Fruit fly (Drosophila melanogaster) whole organism, embryonic: Measurements from ENCODE around the gene Setx.

Source experiments
- B-H2 ChIP-seq: fragments of 200-800 bp; sonication (Bioruptor generic); optimal IDR thresholded peaks from 2 replicates; lab custom pipeline; 2018; ENCODE audit warnings: missing biosample characterization, mild to moderate bottlenecking, missing genetic modification characterization
- Bdp1 ChIP-seq: fragments of 200-800 bp; sonication (Bioruptor generic); optimal IDR thresholded peaks from 3 replicates; lab custom pipeline; 2016; ENCODE audit warnings: missing biosample characterization, missing genetic modification characterization
- Bgb ChIP-seq: fragments of 200-800 bp; sonication (Bioruptor generic); IDR thresholded peaks from 2 replicates; pipeline ENCODE4 v1.3.6; 2022; ENCODE audit warnings: missing biosample characterization, missing genetic modification characterization; ENCODE audit not compliant: partially characterized antibody
- CG13424 ChIP-seq: fragments of 200-800 bp; sonication (Bioruptor generic); optimal IDR thresholded peaks from 2 replicates; lab custom pipeline; 2019; ENCODE audit warnings: missing biosample characterization, mild to moderate bottlenecking, missing genetic modification characterization, moderate library complexity
- CG1602 ChIP-seq: fragments of 200-800 bp; sonication (Bioruptor generic); optimal IDR thresholded peaks from 3 replicates; lab custom pipeline; 2016; ENCODE audit warnings: missing biosample characterization, missing genetic modification characterization
- CG17186 ChIP-seq: fragments of 200-800 bp; sonication (Bioruptor generic); optimal IDR thresholded peaks from 3 replicates; lab custom pipeline; 2017; ENCODE audit warnings: missing biosample characterization, missing genetic modification reagents, missing genetic modification characterization
- CG17568 ChIP-seq: fragments of 200-800 bp; sonication (Bioruptor generic); optimal IDR thresholded peaks from 2 replicates; lab custom pipeline; 2018; ENCODE audit warnings: missing biosample characterization, mild to moderate bottlenecking, missing genetic modification characterization, moderate library complexity
- CG18011 ChIP-seq: fragments of 200-800 bp; sonication (Bioruptor generic); optimal IDR thresholded peaks from 2 replicates; lab custom pipeline; 2017; ENCODE audit warnings: missing biosample characterization, missing genetic modification characterization, mild to moderate bottlenecking, moderate library complexity, missing genotype
- CG2875 ChIP-seq: fragments of 200-800 bp; sonication (Bioruptor generic); optimal IDR thresholded peaks from 2 replicates; lab custom pipeline; 2017; ENCODE audit warnings: missing biosample characterization, mild to moderate bottlenecking, missing genetic modification characterization, missing genetic modification reagents
- CG2889 ChIP-seq: fragments of 200-800 bp; sonication (Bioruptor generic); IDR thresholded peaks from 3 replicates; pipeline ENCODE4 v1.3.6; 2022; ENCODE audit warnings: missing biosample characterization, missing genetic modification characterization
- CG31224 ChIP-seq: fragments of 200-800 bp; sonication (Bioruptor generic); IDR thresholded peaks from 2 replicates; pipeline ENCODE4 v1.3.6; 2022; ENCODE audit warnings: missing biosample characterization, missing genetic modification characterization
- CG3163 ChIP-seq: fragments of 200-800 bp; sonication (Bioruptor generic); optimal IDR thresholded peaks from 3 replicates; lab custom pipeline; 2016; ENCODE audit warnings: missing biosample characterization, missing genetic modification characterization
- CG34376 ChIP-seq: fragments of 200-800 bp; sonication (Bioruptor generic); optimal IDR thresholded peaks from 2 replicates; lab custom pipeline; 2018; ENCODE audit warnings: missing biosample characterization, mild to moderate bottlenecking, missing genetic modification characterization
- CG3838 ChIP-seq: fragments of 200-800 bp; sonication (Bioruptor generic); optimal IDR thresholded peaks from 3 replicates; lab custom pipeline; 2016; ENCODE audit warnings: missing biosample characterization, missing genetic modification characterization
- CG7556 ChIP-seq: fragments of 200-800 bp; sonication (Bioruptor generic); optimal IDR thresholded peaks from 2 replicates; lab custom pipeline; 2017; ENCODE audit warnings: missing biosample characterization, mild to moderate bottlenecking, missing genetic modification characterization
- CG8388 ChIP-seq: fragments of 200-800 bp; sonication (Bioruptor generic); optimal IDR thresholded peaks from 2 replicates; lab custom pipeline; 2019; ENCODE audit warnings: missing biosample characterization, mild to moderate bottlenecking, missing genetic modification characterization, moderate library complexity
- CkIIα-i1 ChIP-seq: fragments of 200-800 bp; sonication (Bioruptor generic); IDR thresholded peaks from 2 replicates; pipeline ENCODE4 v1.3.6; 2022; ENCODE audit warnings: missing biosample characterization, missing genetic modification characterization
- Dad ChIP-seq: fragments of 200-800 bp; sonication (Bioruptor generic); optimal IDR thresholded peaks from 3 replicates; lab custom pipeline; 2016; ENCODE audit warnings: missing biosample characterization, missing genetic modification characterization
- Dp ChIP-seq: fragments of 200-800 bp; sonication (Bioruptor generic); optimal IDR thresholded peaks from 2 replicates; lab custom pipeline; 2018; ENCODE audit warnings: missing biosample characterization, mild to moderate bottlenecking, missing genetic modification characterization, moderate library complexity
- Elba2 ChIP-seq: fragments of 200-800 bp; sonication (Bioruptor generic); optimal IDR thresholded peaks from 3 replicates; lab custom pipeline; 2016; ENCODE audit warnings: missing biosample characterization, missing genetic modification characterization
- HmgD ChIP-seq: fragments of 200-800 bp; sonication (Bioruptor generic); optimal IDR thresholded peaks from 3 replicates; lab custom pipeline; 2016; ENCODE audit warnings: missing biosample characterization, missing genetic modification characterization
- Lpt ChIP-seq: fragments of >200 bp; optimal IDR thresholded peaks from 2 replicates; lab custom pipeline; 2018; ENCODE audit warnings: missing biosample characterization, missing genetic modification characterization
- Mad ChIP-seq: fragments of 200-800 bp; sonication (Bioruptor generic); optimal IDR thresholded peaks from 2 replicates; lab custom pipeline; 2016; ENCODE audit warnings: missing biosample characterization, missing genetic modification characterization
- Neu2 ChIP-seq: fragments of 200-800 bp; sonication (Bioruptor generic); optimal IDR thresholded peaks from 3 replicates; lab custom pipeline; 2016; ENCODE audit warnings: missing biosample characterization, missing genetic modification characterization, borderline replicate concordance
- Opbp ChIP-seq: fragments of 200-800 bp; sonication (Bioruptor generic); IDR thresholded peaks from 3 replicates; pipeline ENCODE4 v1.3.6; 2022; ENCODE audit warnings: missing biosample characterization, missing genetic modification characterization; ENCODE audit not compliant: partially characterized antibody
- Poxn ChIP-seq: fragments of 200-800 bp; sonication (Bioruptor generic); IDR thresholded peaks from 2 replicates; pipeline ENCODE4 v1.3.6; 2022; ENCODE audit warnings: missing biosample characterization, missing genetic modification characterization
- Rfx ChIP-seq: fragments of 200-800 bp; sonication (Bioruptor generic); IDR thresholded peaks from 2 replicates; pipeline ENCODE4 v1.3.6; 2022; ENCODE audit warnings: missing biosample characterization, missing genetic modification characterization
- Scr ChIP-seq: fragments of 200-800 bp; sonication (Bioruptor generic); IDR thresholded peaks from 2 replicates; pipeline ENCODE4 v1.3.6; 2022; ENCODE audit warnings: missing biosample characterization, missing genetic modification characterization; ENCODE audit not compliant: partially characterized antibody
- Vsx1 ChIP-seq: fragments of 200-800 bp; sonication (Bioruptor generic); optimal IDR thresholded peaks from 2 replicates; lab custom pipeline; 2017; ENCODE audit warnings: missing biosample characterization, mild to moderate bottlenecking, missing genetic modification characterization, missing genetic modification reagents
- Xbp1 ChIP-seq: fragments of 200-800 bp; sonication (Bioruptor generic); optimal IDR thresholded peaks from 3 replicates; lab custom pipeline; 2016; ENCODE audit warnings: missing biosample characterization, mild to moderate bottlenecking, missing genetic modification characterization
- ac ChIP-seq: fragments of 200-800 bp; sonication (Bioruptor generic); optimal IDR thresholded peaks from 3 replicates; lab custom pipeline; 2017; ENCODE audit warnings: missing biosample characterization, mild to moderate bottlenecking, missing genetic modification characterization
- bbx ChIP-seq: fragments of 200-800 bp; sonication (Bioruptor generic); IDR thresholded peaks from 2 replicates; pipeline ENCODE4 v1.3.6; 2022; ENCODE audit warnings: missing biosample characterization, missing genetic modification characterization; ENCODE audit not compliant: partially characterized antibody
- bigmax ChIP-seq: fragments of 200-800 bp; sonication (Bioruptor generic); optimal IDR thresholded peaks from 2 replicates; lab custom pipeline; 2018; ENCODE audit warnings: missing biosample characterization, mild to moderate bottlenecking, missing genetic modification characterization
- cato ChIP-seq: fragments of 200-800 bp; sonication (Bioruptor generic); optimal IDR thresholded peaks from 2 replicates; lab custom pipeline; 2016; ENCODE audit warnings: missing biosample characterization, missing genetic modification characterization, borderline replicate concordance
- cg ChIP-seq: fragments of 200-800 bp; sonication (Bioruptor generic); optimal IDR thresholded peaks from 3 replicates; lab custom pipeline; 2019; ENCODE audit warnings: missing biosample characterization, mild to moderate bottlenecking, missing genetic modification characterization, moderate library complexity
- ewg ChIP-seq: fragments of 200-800 bp; sonication (Bioruptor generic); optimal IDR thresholded peaks from 3 replicates; lab custom pipeline; 2017; ENCODE audit warnings: mild to moderate bottlenecking, missing biosample characterization, missing genetic modification reagents, missing genetic modification characterization
- ftz-f1 ChIP-seq: fragments of 200-800 bp; sonication (Bioruptor generic); optimal IDR thresholded peaks from 2 replicates; lab custom pipeline; 2016; ENCODE audit warnings: missing biosample characterization, missing genetic modification characterization
- gce ChIP-seq: fragments of 200-800 bp; sonication (Bioruptor generic); IDR thresholded peaks from 3 replicates; pipeline ENCODE4 v1.3.6; 2022; ENCODE audit warnings: missing biosample characterization, missing genetic modification characterization
- nom ChIP-seq: fragments of 200-800 bp; sonication (Bioruptor generic); optimal IDR thresholded peaks from 2 replicates; lab custom pipeline; 2017; ENCODE audit warnings: missing biosample characterization, missing genetic modification characterization, mild to moderate bottlenecking, moderate library complexity, missing genetic modification reagents
- onecut ChIP-seq: fragments of 200-800 bp; sonication (Bioruptor generic); IDR thresholded peaks from 2 replicates; pipeline ENCODE4 v1.3.6; 2022; ENCODE audit warnings: missing biosample characterization, missing genetic modification characterization
- prd ChIP-seq, 3 experiments: fragments of >200 bp in 2 of 3; fragments of 200-800 bp in 1 of 3; sonication (Bioruptor generic) in 1 of 3; optimal IDR thresholded peaks in 2 of 3; IDR thresholded peaks in 1 of 3; 2 replicates in 2 of 3; 3 replicates in 1 of 3; pipeline versions ENCODE4 v1.3.6 to Lab custom; 2017 to 2022; ENCODE audit warnings: missing biosample characterization in 1 of 3, missing genetic modification characterization in 1 of 3
- rib ChIP-seq: fragments of 200-800 bp; sonication (Bioruptor generic); IDR thresholded peaks from 2 replicates; pipeline ENCODE4 v1.3.6; 2022; ENCODE audit warnings: missing biosample characterization, missing genetic modification characterization
- sc ChIP-seq, 3 experiments: fragments of >200 bp in 2 of 3; fragments of 200-800 bp in 1 of 3; sonication (Bioruptor generic) in 1 of 3; optimal IDR thresholded peaks; 2 replicates in 2 of 3; 3 replicates in 1 of 3; lab custom pipeline; 2017; ENCODE audit warnings: mild to moderate bottlenecking in 1 of 3, missing biosample characterization in 1 of 3, missing genetic modification characterization in 1 of 3, missing genetic modification reagents in 1 of 3
- schlank ChIP-seq: fragments of 200-800 bp; sonication (Bioruptor generic); optimal IDR thresholded peaks from 2 replicates; lab custom pipeline; 2018; ENCODE audit warnings: missing biosample characterization, mild to moderate bottlenecking, missing genetic modification characterization
- ssp ChIP-seq: fragments of 200-800 bp; sonication (Bioruptor generic); IDR thresholded peaks from 2 replicates; pipeline ENCODE4 v1.3.6; 2022; ENCODE audit warnings: missing biosample characterization, missing genetic modification characterization
- tup ChIP-seq: fragments of 200-800 bp; sonication (Bioruptor generic); optimal IDR thresholded peaks from 2 replicates; lab custom pipeline; 2016; ENCODE audit warnings: missing biosample characterization, mild to moderate bottlenecking, missing genetic modification characterization, moderate library complexity
- usp ChIP-seq: fragments of >200 bp; optimal IDR thresholded peaks from 2 replicates; lab custom pipeline; 2017; ENCODE audit warnings: missing biosample characterization, missing genetic modification characterization
- wek ChIP-seq: fragments of 200-800 bp; sonication (Bioruptor generic); optimal IDR thresholded peaks from 3 replicates; lab custom pipeline; 2018; ENCODE audit warnings: missing biosample characterization, mild to moderate bottlenecking, missing genetic modification characterization, moderate library complexity
- zf30C ChIP-seq: fragments of 200-800 bp; sonication (Bioruptor generic); optimal IDR thresholded peaks from 3 replicates; lab custom pipeline; 2018; ENCODE audit warnings: missing biosample characterization, mild to moderate bottlenecking, missing genetic modification characterization

The Setx gene

DNA sequence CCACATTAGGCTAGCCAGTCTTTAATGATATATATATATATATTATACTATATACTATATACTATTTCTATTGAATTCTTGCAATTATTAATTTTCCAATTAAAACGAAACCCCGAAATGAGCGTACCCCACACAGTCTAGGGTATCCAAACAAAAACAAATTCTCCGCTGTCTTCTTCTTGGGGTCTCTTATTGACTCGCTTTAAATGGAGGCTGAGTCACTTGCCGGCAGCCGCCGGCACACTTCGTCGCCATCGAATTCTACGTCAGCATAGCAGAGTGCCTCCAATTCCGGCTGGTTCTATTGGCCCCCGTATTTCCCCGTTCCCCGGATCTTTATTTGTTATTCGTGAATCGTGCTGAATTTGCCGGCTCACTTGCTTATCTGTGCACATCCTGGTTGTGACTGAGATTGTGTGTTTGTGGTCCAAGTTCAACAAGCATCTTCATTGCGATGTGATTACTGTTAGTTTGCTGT lies 42.6 kb downstream of the Setx start (continued):
- TF ChIP-seq CG31224 (no peak), Elba2 (GFP tag; lab: Kevin White, UChicago) (no peak), CG17186 (GFP tag; lab: Kevin White, UChicago) (no peak), cato (GFP tag; lab: Kevin White, UChicago) (no peak), Opbp (GFP tag; lab: Robert Waterston, UW) (no peak), bigmax (GFP tag; lab: Kevin White, UChicago) (no peak), tup (GFP tag; lab: Kevin White, UChicago) (no peak), CkIIα-i1 (GFP tag; lab: Robert Waterston, UW) (no peak), ssp (no peak), Dad (GFP tag; lab: Kevin White, UChicago) (no peak), Lpt (GFP tag; lab: Kevin White, UChicago) (no peak), ewg (GFP tag; lab: Kevin White, UChicago) (no peak), CG13424 (tag; lab: Kevin White, UChicago) (peak; percentile 7), schlank (tag; lab: Kevin White, UChicago) (no peak), Bgb (no peak), Xbp1 (no peak), Rfx (GFP tag; lab: Robert Waterston, UW) (peak; percentile 33; the same call in 1 of the 2 replicates), sc (optimal IDR thresholded peaks at IDR 0.05; lab: Kevin White, UChicago) (no peak), sc (GFP tag; optimal IDR thresholded peaks at IDR 0.05; lab: Kevin White, UChicago) (no peak), Vsx1 (GFP tag; lab: Kevin White, UChicago) (no peak), Scr (GFP tag; lab: Robert Waterston, UW) (no peak), CG34376 (GFP tag; lab: Kevin White, UChicago) (no peak), Dp (GFP tag; lab: Kevin White, UChicago) (no peak), wek (GFP tag; lab: Kevin White, UChicago) (no peak), prd (optimal IDR thresholded peaks at IDR 0.05; lab: Kevin White, UChicago) (no peak), prd (GFP tag; IDR thresholded peaks at IDR 0.05; lab: Robert Waterston, UW) (no peak), Bdp1 (GFP tag; lab: Kevin White, UChicago) (no peak), CG3838 (GFP tag; lab: Kevin White, UChicago) (no peak), nom (GFP tag; lab: Kevin White, UChicago) (no peak), usp (GFP tag; lab: Kevin White, UChicago) (no peak), Mad (GFP tag; lab: Kevin White, UChicago) (no peak), rib (peak; percentile 78), CG8388 (GFP tag; lab: Kevin White, UChicago) (no peak), CG1602 (GFP tag; lab: Kevin White, UChicago) (no peak), bbx (no peak), CG3163 (GFP tag; lab: Kevin White, UChicago) (no peak), Poxn (GFP tag; lab: Robert Waterston, UW) (no peak), zf30C (GFP tag; lab: Kevin White, UChicago) (no peak), CG18011 (GFP tag; lab: Kevin White, UChicago) (no peak), CG2875 (GFP tag; lab: Kevin White, UChicago) (no peak), HmgD (no peak), ac (GFP tag; lab: Kevin White, UChicago) (no peak), Neu2 (GFP tag; lab: Kevin White, UChicago) (no peak), ftz-f1 (no peak), B-H2 (GFP tag; lab: Kevin White, UChicago) (no peak), onecut (no peak), cg (GFP tag; lab: Kevin White, UChicago) (no peak), CG7556 (peak; percentile 20), CG2889 (GFP tag; lab: Robert Waterston, UW) (no peak), gce (GFP tag; lab: Robert Waterston, UW) (no peak), CG17568 (GFP tag; lab: Kevin White, UChicago) (no peak)
